Fruit fly (Drosophila melanogaster): ENCODE measurements around the gene LysE.
A peak's percentile ranks its signal among the peaks of the same experiment; 100 is the strongest.

The LysE gene

DNA sequence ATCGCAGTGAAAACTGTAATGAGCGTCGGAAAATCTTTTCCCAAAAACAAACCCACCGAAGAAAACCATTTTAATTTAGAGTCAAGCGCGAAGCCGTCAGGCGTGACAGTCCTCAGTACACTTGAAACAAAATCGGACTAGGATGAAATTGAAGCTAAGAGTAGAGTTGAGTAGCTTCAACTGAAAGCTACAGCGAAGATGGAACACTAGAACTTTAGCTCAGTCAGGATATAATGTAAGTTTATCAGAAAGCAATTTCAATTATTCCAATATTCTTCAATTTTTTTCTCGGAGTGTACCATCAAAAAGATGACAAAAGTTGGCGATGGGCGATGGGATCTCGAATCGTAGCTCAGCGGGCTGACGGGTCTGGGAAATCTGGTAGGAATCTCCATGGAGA is 3.8 kb downstream of the LysE start (continued):
- TF ChIP-seq Rfx (GFP tag; IDR thresholded peaks at IDR 0.05) (0 out of 2 replicates have a peak, but pooled peaks have one; percentile 12), CG14050 (GFP tag; IDR thresholded peaks at IDR 0.05) (no peak), CG1603 (tag; optimal IDR thresholded peaks at IDR 0.05) (peak; percentile 73), CG6854 (GFP tag; optimal IDR thresholded peaks at IDR 0.05) (no peak), mirr (GFP tag; optimal IDR thresholded peaks at IDR 0.05) (no peak), bsh (GFP tag; optimal IDR thresholded peaks at IDR 0.05) (peak in 1 of 2 experiments; percentile 69), az2 (GFP tag; optimal IDR thresholded peaks at IDR 0.05) (no peak), Ptx1 (GFP tag; IDR thresholded peaks at IDR 0.05) (peak; percentile 54), Deaf1 (tag; optimal IDR thresholded peaks at IDR 0.05) (no peak), fd102C (GFP tag; optimal IDR thresholded peaks at IDR 0.05) (no peak), pita (GFP tag; optimal IDR thresholded peaks at IDR 0.05) (no peak), CG6254 (GFP tag; optimal IDR thresholded peaks at IDR 0.05) (peak; percentile 50), zf30C (GFP tag; optimal IDR thresholded peaks at IDR 0.05) (no peak), CG7271 (tag; optimal IDR thresholded peaks at IDR 0.05) (no peak), Sry-β (GFP tag; optimal IDR thresholded peaks at IDR 0.05) (no peak), CG1233 (GFP tag; optimal IDR thresholded peaks at IDR 0.05) (peak; percentile 6), CG10321 (GFP tag; IDR thresholded peaks at IDR 0.05) (no peak), abd-A (tag; optimal IDR thresholded peaks at IDR 0.05) (no peak), lab (GFP tag; optimal IDR thresholded peaks at IDR 0.05) (peak; percentile 58)

DNA sequence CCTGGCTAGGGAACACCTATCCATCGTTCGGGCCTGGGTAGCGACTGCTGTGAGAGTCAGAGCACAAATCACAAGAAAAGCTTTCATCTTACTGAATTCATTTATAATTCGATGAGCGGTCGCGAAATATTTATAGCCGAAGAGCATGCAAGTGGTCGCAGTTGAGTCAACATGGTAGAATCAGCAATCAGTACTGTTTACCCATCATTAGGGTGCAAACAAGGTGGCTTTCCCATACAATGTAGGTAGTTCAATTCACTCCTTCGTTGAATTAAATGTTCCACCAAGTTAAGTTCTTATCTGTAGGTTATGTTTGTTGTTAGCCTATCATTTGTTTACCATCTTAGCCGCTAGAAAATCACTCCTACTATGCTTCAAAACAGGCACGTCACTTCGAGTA is 6.0 kb downstream of the LysE start, which contains the start of gene LysP:
LysP (minus strand) TSS at position 101 of the 400 bp plus-strand sequence.
- TF ChIP-seq Dll (GFP tag; IDR thresholded peaks at IDR 0.05; ENCODE audit: partially characterized antibody), result no peak
- no peak for TF ChIP-seq chinmo (GFP tag; IDR thresholded peaks at IDR 0.05; ENCODE audit: partially characterized antibody)
- no peak for TF ChIP-seq stc (GFP tag; IDR thresholded peaks at IDR 0.05)
- no peak for TF ChIP-seq Blimp-1 (GFP tag; optimal IDR thresholded peaks at IDR 0.05)
- peak; percentile 43 for TF ChIP-seq grn (GFP tag; optimal IDR thresholded peaks at IDR 0.05)
- TF ChIP-seq crp (GFP tag; optimal IDR thresholded peaks at IDR 0.05), result no peak
- TF ChIP-seq NK7.1 (GFP tag; optimal IDR thresholded peaks at IDR 0.05), result no peak
- TF ChIP-seq CG8089 (GFP tag; optimal IDR thresholded peaks at IDR 0.05), result no peak
- TF ChIP-seq Dek (tag; optimal IDR thresholded peaks at IDR 0.05), result no peak
- TF ChIP-seq odd (GFP tag; optimal IDR thresholded peaks at IDR 0.05), result no peak
- TF ChIP-seq CG8359 (GFP tag; optimal IDR thresholded peaks at IDR 0.05; ENCODE audit: borderline replicate concordance), result no peak
- TF ChIP-seq ftz-f1 (GFP tag; optimal IDR thresholded peaks at IDR 0.05), result no peak
- no peak for TF ChIP-seq D19B (GFP tag; optimal IDR thresholded peaks at IDR 0.05)
- TF ChIP-seq exex (tag; optimal IDR thresholded peaks at IDR 0.05), result peak; percentile 15
- no peak for TF ChIP-seq CG17802 (tag; optimal IDR thresholded peaks at IDR 0.05)
- no peak for TF ChIP-seq CG11093 (GFP tag; IDR thresholded peaks at IDR 0.05)
- no peak for TF ChIP-seq sr (GFP tag; IDR thresholded peaks at IDR 0.05)

DNA sequence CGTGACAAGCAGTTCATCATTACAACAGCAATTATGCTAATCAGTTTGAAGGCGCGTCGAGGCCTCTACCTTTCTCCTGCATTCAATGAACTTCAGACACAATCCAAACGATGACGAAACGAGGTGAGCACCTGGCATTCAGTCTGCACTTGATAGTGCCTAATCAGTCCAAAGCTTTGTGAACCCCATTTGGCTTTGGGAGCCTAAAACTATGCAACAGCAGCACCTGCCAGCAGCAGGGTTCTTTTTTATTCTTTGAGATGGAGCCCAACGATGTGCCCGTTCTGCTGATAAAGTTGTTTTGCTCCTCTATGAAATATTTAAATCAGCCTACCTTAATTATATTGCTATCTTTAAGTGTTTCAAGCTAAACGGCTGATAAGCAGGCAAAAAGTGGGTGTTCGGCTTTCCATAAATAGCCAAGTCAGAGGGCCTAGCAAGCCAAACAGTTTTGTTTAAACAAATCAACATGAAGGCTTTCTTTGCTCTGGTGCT is 14.7 kb downstream of the LysE start, which contains the start of gene LysS:
LysS (plus strand) TSS at position 445 of the 495 bp plus-strand sequence.
- TF ChIP-seq CG9932 (GFP tag; IDR thresholded peaks at IDR 0.05), result no peak
- no peak for TF ChIP-seq Bgb (GFP tag; IDR thresholded peaks at IDR 0.05; ENCODE audit: partially characterized antibody)
- no peak for TF ChIP-seq en (GFP tag; optimal IDR thresholded peaks at IDR 0.05)
- TF ChIP-seq CG13424 (tag; optimal IDR thresholded peaks at IDR 0.05), result no peak
- TF ChIP-seq CG34224 (GFP tag; IDR thresholded peaks at IDR 0.05; ENCODE audit: partially characterized antibody), result no peak
- peak; percentile 23 for TF ChIP-seq grn (GFP tag; optimal IDR thresholded peaks at IDR 0.05)
- peak; percentile 58 for TF ChIP-seq exex (tag; optimal IDR thresholded peaks at IDR 0.05)
- TF ChIP-seq CG5180 (GFP tag; optimal IDR thresholded peaks at IDR 0.05), result no peak
- no peak for TF ChIP-seq CG31365 (tag; optimal IDR thresholded peaks at IDR 0.05)
- no peak for TF ChIP-seq CG8944 (GFP tag; optimal IDR thresholded peaks at IDR 0.05)
- TF ChIP-seq eyg (GFP tag; optimal IDR thresholded peaks at IDR 0.05), result no peak
- no peak for TF ChIP-seq cato (GFP tag; optimal IDR thresholded peaks at IDR 0.05; ENCODE audit: borderline replicate concordance)
- TF ChIP-seq CG12659 (GFP tag; optimal IDR thresholded peaks at IDR 0.05), result no peak
- TF ChIP-seq zfh1 (GFP tag; IDR thresholded peaks at IDR 0.05), result no peak
- TF ChIP-seq az2 (GFP tag; optimal IDR thresholded peaks at IDR 0.05), result no peak
- TF ChIP-seq Gsc (GFP tag; IDR thresholded peaks at IDR 0.05), result no peak
